Fruit fly (Drosophila melanogaster): Measurements from ENCODE around the gene CG31300.
A peak's percentile ranks its signal among the peaks of the same experiment; 100 is the strongest.

Gene CG31300

dm6 chr3R:25283209-25283670, at the start of gene CG31300:
TSS of gene CG31300 (plus strand) at chr3R:25283620.
- TF ChIP-seq crc (GFP tag; optimal IDR thresholded peaks at IDR 0.05) (no peak), sug (tag; optimal IDR thresholded peaks at IDR 0.05) (peak; percentile 18), amos (GFP tag; IDR thresholded peaks at IDR 0.05; ENCODE audit: partially characterized antibody) (no peak), CG13296 (GFP tag; optimal IDR thresholded peaks at IDR 0.05) (no peak), grn (GFP tag; optimal IDR thresholded peaks at IDR 0.05) (peak; percentile 68), Pdp1 (GFP tag; optimal IDR thresholded peaks at IDR 0.05) (peak in 1 of 2 experiments; percentile 59), gfzf (GFP tag; optimal IDR thresholded peaks at IDR 0.05) (no peak), CG10267 (tag; optimal IDR thresholded peaks at IDR 0.05) (no peak), Hr78 (GFP tag; optimal IDR thresholded peaks at IDR 0.05) (peak in 1 of 2 experiments; percentile 57), run (tag; optimal IDR thresholded peaks at IDR 0.05) (peak; percentile 69), exex (tag; optimal IDR thresholded peaks at IDR 0.05) (peak; percentile 37)

DNA sequence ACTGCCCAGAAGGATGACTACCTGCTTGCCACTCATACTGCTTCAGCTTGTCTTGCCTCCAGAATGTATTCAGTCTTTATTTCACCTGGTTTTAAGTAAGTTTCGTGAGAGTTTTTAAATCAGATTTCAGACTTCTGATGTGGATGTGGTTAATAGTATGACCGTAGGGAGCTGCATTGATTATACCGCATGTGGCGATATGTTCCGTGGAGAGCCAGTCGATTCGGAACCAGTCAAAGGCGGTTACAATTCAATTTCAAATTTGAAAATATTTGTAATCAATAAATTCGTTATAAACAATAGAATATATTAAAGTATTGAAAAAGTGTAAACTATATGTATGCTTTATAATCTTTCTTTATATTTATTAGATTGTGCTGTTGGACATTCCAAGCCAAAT, 48.1 kb upstream of the CG31300 start, which contains the start of gene Sil1:
Sil1 (minus strand) TSS at position 168 of the 400 bp plus-strand sequence.
- TF ChIP-seq Ets97D (GFP tag; optimal IDR thresholded peaks at IDR 0.05) (peak; percentile 18), Dip3 (GFP tag; optimal IDR thresholded peaks at IDR 0.05) (no peak), fd102C (GFP tag; optimal IDR thresholded peaks at IDR 0.05) (no peak), sc (optimal IDR thresholded peaks at IDR 0.05) (no peak), sc (GFP tag; optimal IDR thresholded peaks at IDR 0.05) (no peak), CG10267 (tag; optimal IDR thresholded peaks at IDR 0.05) (peak; percentile 21), CG15514 (GFP tag; optimal IDR thresholded peaks at IDR 0.05) (peak; percentile 99), CG17568 (GFP tag; optimal IDR thresholded peaks at IDR 0.05) (no peak), CG4617 (GFP tag; optimal IDR thresholded peaks at IDR 0.05; ENCODE audit: borderline replicate concordance) (peak; percentile 33), cwo (GFP tag; optimal IDR thresholded peaks at IDR 0.05) (no peak), CG13287 (GFP tag; IDR thresholded peaks at IDR 0.05; ENCODE audit: partially characterized antibody) (peak; percentile 9; the same call in 1 of the 2 replicates), row (GFP tag; IDR thresholded peaks at IDR 0.05) (0 out of 3 replicates have a peak, but pooled peaks have one; percentile 5), Myb (GFP tag; optimal IDR thresholded peaks at IDR 0.05) (peak; percentile 93), trem (tag; optimal IDR thresholded peaks at IDR 0.05) (peak; percentile 45), CG1603 (tag; optimal IDR thresholded peaks at IDR 0.05) (peak; percentile 67), CG9797 (GFP tag; optimal IDR thresholded peaks at IDR 0.05) (peak; percentile 75), Dp (GFP tag; optimal IDR thresholded peaks at IDR 0.05) (peak; percentile 84), kah (GFP tag; optimal IDR thresholded peaks at IDR 0.05) (no peak), Max (GFP tag; optimal IDR thresholded peaks at IDR 0.05) (no peak), knrl (GFP tag; IDR thresholded peaks at IDR 0.05; ENCODE audit: partially characterized antibody) (peak; percentile 31; the same call in 1 of the 3 replicates), BEAF-32 (GFP tag; optimal IDR thresholded peaks at IDR 0.05) (peak; percentile 40), stwl (tag; optimal IDR thresholded peaks at IDR 0.05) (peak; percentile 49), bbx (GFP tag; IDR thresholded peaks at IDR 0.05; ENCODE audit: partially characterized antibody) (peak; percentile 27; the same call in 1 of the 2 replicates), CG14710 (tag; optimal IDR thresholded peaks at IDR 0.05) (peak; percentile 22), Oaz (GFP tag; IDR thresholded peaks at IDR 0.05) (no peak), Hr39 (optimal IDR thresholded peaks at IDR 0.05) (no peak), MBD-R2 (GFP tag; IDR thresholded peaks at IDR 0.05) (peak; percentile 32; the same call in 1 of the 2 replicates), gfzf (GFP tag; optimal IDR thresholded peaks at IDR 0.05) (peak; percentile 76), crc (GFP tag; optimal IDR thresholded peaks at IDR 0.05) (no peak), pzg (GFP tag; optimal IDR thresholded peaks at IDR 0.05) (peak; percentile 66), kay (GFP tag; optimal IDR thresholded peaks at IDR 0.05) (no peak), MESR4 (GFP tag; optimal IDR thresholded peaks at IDR 0.05) (peak; percentile 50), E2f2 (GFP tag; IDR thresholded peaks at IDR 0.05) (peak; percentile 89), crol (GFP tag; IDR thresholded peaks at IDR 0.05) (no peak), sna (GFP tag; IDR thresholded peaks at IDR 0.05; ENCODE audit: partially characterized antibody) (no peak), CG10147 (GFP tag; optimal IDR thresholded peaks at IDR 0.05) (no peak), Med (GFP tag) (peak; percentile 27), CG2116 (GFP tag; optimal IDR thresholded peaks at IDR 0.05) (peak; percentile 26), amos (GFP tag; IDR thresholded peaks at IDR 0.05; ENCODE audit: partially characterized antibody) (peak; percentile 33; the same call in 1 of the 2 replicates), CG11504 (tag; optimal IDR thresholded peaks at IDR 0.05) (no peak)
